Worm (Caenorhabditis elegans) whole organism, early embryonic: ENCODE results near the gene C05E7.3.

Source experiments
- ama-1 ChIP-seq: fragments of 150-350 bp; optimal IDR thresholded peaks from 2 replicates; lab custom pipeline; 2014
- ceh-36 ChIP-seq: sonication (generic microtip); optimal IDR thresholded peaks from 2 replicates; lab custom pipeline; 2016; ENCODE audit warnings: missing genetic modification characterization, inconsistent platforms, missing compliant biosample characterization
- ets-7 ChIP-seq: sonication (generic microtip); optimal IDR thresholded peaks from 2 replicates; lab custom pipeline; 2016; ENCODE audit warnings: missing genotype, missing genetic modification characterization, missing compliant biosample characterization
- hmbx-1 ChIP-seq: sonication (generic microtip); optimal IDR thresholded peaks from 2 replicates; lab custom pipeline; 2016; ENCODE audit warnings: mild to moderate bottlenecking, missing genetic modification characterization, missing compliant biosample characterization
- tbx-37 ChIP-seq: fragments of 200-800 bp; sonication (Bioruptor generic); conservative IDR thresholded peaks from 2 replicates; pipeline ENCODE4 v1.3.6; 2022; ENCODE audit warnings: missing genetic modification reagents, missing genetic modification characterization, missing compliant biosample characterization
- tra-4 ChIP-seq: sonication (generic microtip); optimal IDR thresholded peaks from 2 replicates; lab custom pipeline; 2017; ENCODE audit warnings: missing genetic modification characterization, missing compliant biosample characterization

ce11 chrX:12916418-12916817 lies 30.0 kb downstream of the C05E7.3 start:
- TF ChIP-seq ets-7 (tag; lab: Kevin White, UChicago): no peak
- no peak for TF ChIP-seq ama-1 (lab: Kevin White, UChicago)
- TF ChIP-seq tra-4 (tag; lab: Kevin White, UChicago): no peak
- no peak for TF ChIP-seq hmbx-1 (tag; lab: Kevin White, UChicago)
- no peak for TF ChIP-seq ceh-36 (tag; lab: Kevin White, UChicago)
- TF ChIP-seq tbx-37 (GFP tag; lab: Robert Waterston, UW): no peak
